Worm (Caenorhabditis elegans): Measurements from ENCODE around the gene asp-5.
A peak's percentile ranks its signal among the peaks of the same experiment; 100 is the strongest.

asp-5 gene

ce11 chrV:8228712-8229119, 43.5 kb upstream of the asp-5 start (continued):
- TF ChIP-seq blmp-1 (tag; optimal IDR thresholded peaks at IDR 0.05; ENCODE audit: insufficient read depth) (no peak), skn-1 (tag; optimal IDR thresholded peaks at IDR 0.05) (no peak), ceh-16 (tag; optimal IDR thresholded peaks at IDR 0.05) (peak; percentile 40), elt-3 (tag; optimal IDR thresholded peaks at IDR 0.05) (no peak), Y55F3AM.14 (GFP tag; optimal IDR thresholded peaks at IDR 0.05) (peak; percentile 6), nhr-21 (tag; optimal IDR thresholded peaks at IDR 0.05) (peak; percentile 88), alr-1 (tag; optimal IDR thresholded peaks at IDR 0.05) (no peak), nhr-12 (tag; optimal IDR thresholded peaks at IDR 0.05) (no peak), crh-2 (tag; optimal IDR thresholded peaks at IDR 0.05) (peak; percentile 89), nhr-129 (tag; optimal IDR thresholded peaks at IDR 0.05) (peak; percentile 63), nhr-11 (tag; optimal IDR thresholded peaks at IDR 0.05) (peak; percentile 34), ceh-82 (tag; optimal IDR thresholded peaks at IDR 0.05) (no peak), zag-1 (tag; optimal IDR thresholded peaks at IDR 0.05) (peak; percentile 23)

ce11 chrV:8230056-8230455, 42.1 kb upstream of the asp-5 start:
- no peak for TF ChIP-seq nhr-77 (tag; optimal IDR thresholded peaks at IDR 0.05)
- TF ChIP-seq sma-9 (GFP tag; optimal IDR thresholded peaks at IDR 0.05) = peak; percentile 18
- no peak for TF ChIP-seq sma-9 (tag; optimal IDR thresholded peaks at IDR 0.05)
- TF ChIP-seq snpc-4 (tag; optimal IDR thresholded peaks at IDR 0.05) = peak; percentile 67
- no peak for TF ChIP-seq Y55F3AM.14 (GFP tag; optimal IDR thresholded peaks at IDR 0.05)
- TF ChIP-seq unc-62 (GFP tag; optimal IDR thresholded peaks at IDR 0.05) = no peak
- no peak for TF ChIP-seq fos-1 (tag; optimal IDR thresholded peaks at IDR 0.05)
- TF ChIP-seq blmp-1 (tag; optimal IDR thresholded peaks at IDR 0.05; ENCODE audit: insufficient read depth) = no peak
- no peak for TF ChIP-seq ama-1 (optimal IDR thresholded peaks at IDR 0.05)
- TF ChIP-seq alr-1 (tag; optimal IDR thresholded peaks at IDR 0.05) = no peak
- TF ChIP-seq nhr-129 (tag; optimal IDR thresholded peaks at IDR 0.05) = peak; percentile 21
- TF ChIP-seq R02D3.7 (tag; optimal IDR thresholded peaks at IDR 0.05) = no peak
- no peak for TF ChIP-seq nhr-12 (tag; optimal IDR thresholded peaks at IDR 0.05)
- no peak for TF ChIP-seq mdl-1 (tag; optimal IDR thresholded peaks at IDR 0.05)
- TF ChIP-seq C34F6.9 (tag; optimal IDR thresholded peaks at IDR 0.05) = no peak
- no peak for TF ChIP-seq nhr-11 (tag; optimal IDR thresholded peaks at IDR 0.05)
- no peak for TF ChIP-seq nhr-21 (tag; optimal IDR thresholded peaks at IDR 0.05)
- TF ChIP-seq skn-1 (tag; optimal IDR thresholded peaks at IDR 0.05) = no peak
- no peak for TF ChIP-seq peb-1 (tag; optimal IDR thresholded peaks at IDR 0.05)
- TF ChIP-seq sem-4 (tag; optimal IDR thresholded peaks at IDR 0.05) = no peak
- no peak for TF ChIP-seq lin-13 (GFP tag; optimal IDR thresholded peaks at IDR 0.05)
- no peak for TF ChIP-seq lin-11 (tag; optimal IDR thresholded peaks at IDR 0.05)

ce11 chrV:8235331-8235730, 36.9 kb upstream of the asp-5 start:
- TF ChIP-seq fos-1 (tag; optimal IDR thresholded peaks at IDR 0.05) (no peak), R02D3.7 (tag; optimal IDR thresholded peaks at IDR 0.05) (no peak), skn-1 (tag; optimal IDR thresholded peaks at IDR 0.05) (no peak), nhr-23 (tag; optimal IDR thresholded peaks at IDR 0.05) (no peak), lsy-2 (tag; optimal IDR thresholded peaks at IDR 0.05) (no peak), unc-62 (GFP tag; optimal IDR thresholded peaks at IDR 0.05) (no peak), nhr-21 (tag; optimal IDR thresholded peaks at IDR 0.05) (peak; percentile 29), ama-1 (optimal IDR thresholded peaks at IDR 0.05) (no peak), nhr-10 (tag; optimal IDR thresholded peaks at IDR 0.05) (no peak), ztf-1 (GFP tag; conservative IDR thresholded peaks at IDR 0.05) (no peak), dmd-4 (tag; optimal IDR thresholded peaks at IDR 0.05) (no peak), elt-1 (tag; optimal IDR thresholded peaks at IDR 0.05) (no peak), F13H6.1 (tag; optimal IDR thresholded peaks at IDR 0.05) (no peak), lin-11 (tag; optimal IDR thresholded peaks at IDR 0.05) (no peak), sma-9 (GFP tag; optimal IDR thresholded peaks at IDR 0.05) (no peak), sma-9 (tag; optimal IDR thresholded peaks at IDR 0.05) (no peak), ztf-4 (tag; optimal IDR thresholded peaks at IDR 0.05) (no peak), nhr-6 (tag; optimal IDR thresholded peaks at IDR 0.05) (no peak), zag-1 (tag; optimal IDR thresholded peaks at IDR 0.05) (no peak), gmeb-1 (tag; optimal IDR thresholded peaks at IDR 0.05) (peak; percentile 6), ztf-11 (tag; optimal IDR thresholded peaks at IDR 0.05) (no peak), nhr-77 (tag; optimal IDR thresholded peaks at IDR 0.05) (no peak), ceh-16 (tag; optimal IDR thresholded peaks at IDR 0.05) (no peak), elt-3 (tag; optimal IDR thresholded peaks at IDR 0.05) (no peak), Y55F3AM.14 (GFP tag; optimal IDR thresholded peaks at IDR 0.05) (no peak), nhr-11 (tag; optimal IDR thresholded peaks at IDR 0.05) (no peak), snpc-4 (tag; optimal IDR thresholded peaks at IDR 0.05) (peak; percentile 49), ZK546.5 (tag; optimal IDR thresholded peaks at IDR 0.05) (no peak), lin-13 (GFP tag; optimal IDR thresholded peaks at IDR 0.05) (no peak), crh-2 (tag; optimal IDR thresholded peaks at IDR 0.05) (peak; percentile 48), aly-2 (tag; optimal IDR thresholded peaks at IDR 0.05) (no peak), peb-1 (tag; optimal IDR thresholded peaks at IDR 0.05) (no peak), unc-39 (tag; optimal IDR thresholded peaks at IDR 0.05) (no peak), sem-4 (tag; optimal IDR thresholded peaks at IDR 0.05) (no peak), unc-55 (GFP tag; optimal IDR thresholded peaks at IDR 0.05) (no peak), mbf-1 (tag; optimal IDR thresholded peaks at IDR 0.05) (no peak), blmp-1 (tag; optimal IDR thresholded peaks at IDR 0.05; ENCODE audit: insufficient read depth) (no peak), alr-1 (tag; optimal IDR thresholded peaks at IDR 0.05) (no peak), egl-27 (tag; optimal IDR thresholded peaks at IDR 0.05) (no peak), mab-5 (tag; optimal IDR thresholded peaks at IDR 0.05) (no peak), nhr-25 (tag; optimal IDR thresholded peaks at IDR 0.05) (no peak), nhr-12 (tag; optimal IDR thresholded peaks at IDR 0.05) (no peak), nhr-129 (tag; optimal IDR thresholded peaks at IDR 0.05) (peak; percentile 45), ceh-82 (tag; optimal IDR thresholded peaks at IDR 0.05) (no peak)

Data from whole organism, L2 larva.